Fruit fly (Drosophila melanogaster): Measurements from ENCODE around the gene betaCOP.

betaCOP gene

dm6 chrX:18404632-18405238 lies 19.7 kb upstream of the betaCOP start (continued):
- TF ChIP-seq zen (tag; optimal IDR thresholded peaks at IDR 0.05) = no peak
- TF ChIP-seq CG14050 (GFP tag; IDR thresholded peaks at IDR 0.05) = no peak
- TF ChIP-seq Nf-YC (tag; optimal IDR thresholded peaks at IDR 0.05) = no peak
- no peak for TF ChIP-seq CG4424 (GFP tag; optimal IDR thresholded peaks at IDR 0.05)
- TF ChIP-seq zfh1 (GFP tag; IDR thresholded peaks at IDR 0.05) = no peak
- TF ChIP-seq CG12744 (GFP tag; optimal IDR thresholded peaks at IDR 0.05) = no peak
- TF ChIP-seq CG12299 (tag; optimal IDR thresholded peaks at IDR 0.05) = no peak
- peak; percentile 8 for TF ChIP-seq Myb (GFP tag; optimal IDR thresholded peaks at IDR 0.05)
- TF ChIP-seq CG6654 (GFP tag; optimal IDR thresholded peaks at IDR 0.05) = peak; percentile 30
- no peak for TF ChIP-seq dimm (GFP tag; IDR thresholded peaks at IDR 0.05)
- no peak for TF ChIP-seq abd-A (tag; optimal IDR thresholded peaks at IDR 0.05)
- peak; percentile 18 for TF ChIP-seq Dip3 (GFP tag; optimal IDR thresholded peaks at IDR 0.05)
- no peak for TF ChIP-seq CG14441 (GFP tag; IDR thresholded peaks at IDR 0.05)
- TF ChIP-seq pfk (GFP tag; optimal IDR thresholded peaks at IDR 0.05) = no peak
- TF ChIP-seq pros (GFP tag; optimal IDR thresholded peaks at IDR 0.05) = no peak
- no peak for TF ChIP-seq sima (GFP tag; optimal IDR thresholded peaks at IDR 0.05)
- no peak for TF ChIP-seq CG12104 (GFP tag; optimal IDR thresholded peaks at IDR 0.05)
- no peak for TF ChIP-seq CG9876 (GFP tag; optimal IDR thresholded peaks at IDR 0.05)
- TF ChIP-seq Ets97D (GFP tag; optimal IDR thresholded peaks at IDR 0.05) = no peak
- no peak for TF ChIP-seq pan (optimal IDR thresholded peaks at IDR 0.05)
- no peak for TF ChIP-seq pan (GFP tag; optimal IDR thresholded peaks at IDR 0.05 in 1 of 2, IDR thresholded peaks at IDR 0.05 in 1 of 2)
- peak; percentile 4 for TF ChIP-seq pb (GFP tag; optimal IDR thresholded peaks at IDR 0.05)
- no peak for TF ChIP-seq CG6175 (GFP tag; IDR thresholded peaks at IDR 0.05)
- no peak for TF ChIP-seq cato (GFP tag; optimal IDR thresholded peaks at IDR 0.05; ENCODE audit: borderline replicate concordance)
- TF ChIP-seq ewg (GFP tag; optimal IDR thresholded peaks at IDR 0.05) = no peak
- TF ChIP-seq CG15269 (tag; optimal IDR thresholded peaks at IDR 0.05) = peak; percentile 12
- no peak for TF ChIP-seq cas (GFP tag; IDR thresholded peaks at IDR 0.05)
- TF ChIP-seq tio (GFP tag; optimal IDR thresholded peaks at IDR 0.05) = no peak
- TF ChIP-seq Dad (GFP tag; optimal IDR thresholded peaks at IDR 0.05) = peak; percentile 19
- TF ChIP-seq CG4360 (GFP tag; IDR thresholded peaks at IDR 0.05) = 0 out of 2 replicates have a peak, but pooled peaks have one; percentile 29
- no peak for TF ChIP-seq CG42726 (GFP tag; IDR thresholded peaks at IDR 0.05; ENCODE audit: partially characterized antibody)
- no peak for TF ChIP-seq CG31224 (GFP tag; IDR thresholded peaks at IDR 0.05)
- TF ChIP-seq CG3281 (GFP tag; optimal IDR thresholded peaks at IDR 0.05) = peak; percentile 17
- no peak for TF ChIP-seq fd64A (GFP tag; optimal IDR thresholded peaks at IDR 0.05)
- TF ChIP-seq CG11247 (GFP tag; IDR thresholded peaks at IDR 0.05) = no peak
- TF ChIP-seq crp (GFP tag; optimal IDR thresholded peaks at IDR 0.05) = no peak
- TF ChIP-seq chn (GFP tag; optimal IDR thresholded peaks at IDR 0.05) = no peak
- no peak for TF ChIP-seq inv (GFP tag; IDR thresholded peaks at IDR 0.05; ENCODE audit: partially characterized antibody)
- no peak for TF ChIP-seq sqz (GFP tag; optimal IDR thresholded peaks at IDR 0.05)
- TF ChIP-seq D (optimal IDR thresholded peaks at IDR 0.05) = no peak
- TF ChIP-seq D (GFP tag; optimal IDR thresholded peaks at IDR 0.05) = no peak
- no peak for TF ChIP-seq CG13775 (GFP tag; optimal IDR thresholded peaks at IDR 0.05)
- no peak for TF ChIP-seq Elba2 (GFP tag; optimal IDR thresholded peaks at IDR 0.05)
- no peak for TF ChIP-seq ac (GFP tag; optimal IDR thresholded peaks at IDR 0.05)
- no peak for TF ChIP-seq Vsx1 (GFP tag; optimal IDR thresholded peaks at IDR 0.05)
- TF ChIP-seq HHEX (GFP tag; optimal IDR thresholded peaks at IDR 0.05) = no peak
- TF ChIP-seq pzg (GFP tag; optimal IDR thresholded peaks at IDR 0.05) = no peak
- no peak for TF ChIP-seq ERR (GFP tag; optimal IDR thresholded peaks at IDR 0.05)
- TF ChIP-seq cwo (GFP tag; optimal IDR thresholded peaks at IDR 0.05) = no peak
- TF ChIP-seq tin (GFP tag; optimal IDR thresholded peaks at IDR 0.05) = no peak
- no peak for TF ChIP-seq Max (GFP tag; optimal IDR thresholded peaks at IDR 0.05)
